Fruit fly (Drosophila melanogaster) whole organism, wandering third instar larva: ENCODE measurements around the gene Sox102F.

ENCODE experiments used
- Dfd ChIP-seq: fragments of >200 bp; optimal IDR thresholded peaks from 2 replicates; lab custom pipeline; 2017; ENCODE audit warnings: missing biosample characterization, missing genetic modification characterization
- Dif ChIP-seq: fragments of 200-275, 200-300 bp; sonication (Bioruptor generic); optimal IDR thresholded peaks from 2 replicates; lab custom pipeline; 2018; ENCODE audit warnings: missing biosample characterization, missing genetic modification characterization; ENCODE audit not compliant: partially characterized antibody
- Hr83 ChIP-seq: fragments of 200-300 bp; sonication (Bioruptor generic); optimal IDR thresholded peaks from 2 replicates; lab custom pipeline; 2016; ENCODE audit warnings: missing biosample characterization, mild to moderate bottlenecking, missing genetic modification characterization, moderate library complexity; ENCODE audit not compliant: poor library complexity, severe bottlenecking
- Jra ChIP-seq: sonication (Bioruptor generic); optimal IDR thresholded peaks from 2 replicates; lab custom pipeline; 2016; ENCODE audit warnings: missing biosample characterization, missing genetic modification characterization
- Rel ChIP-seq, 2 experiments: fragments of 200-800 bp; sonication (Bioruptor generic) in 1 of 2; optimal IDR thresholded peaks; 2 replicates in 1 of 2; 3 replicates in 1 of 2; lab custom pipeline; 2016 to 2019; ENCODE audit warnings: mild to moderate bottlenecking in 2 of 2, missing biosample characterization in 2 of 2, missing genetic modification characterization in 2 of 2, moderate library complexity in 1 of 2
- br ChIP-seq: fragments of 200-800 bp; sonication (Bioruptor generic); optimal IDR thresholded peaks from 2 replicates; lab custom pipeline; 2016; ENCODE audit warnings: missing biosample characterization, missing genetic modification characterization
- dl ChIP-seq, 2 experiments: fragments of 175-275, 200-275 bp in 1 of 2; fragments of 200-275 bp in 1 of 2; sonication (Bioruptor generic); optimal IDR thresholded peaks; lab custom pipeline; 2018; ENCODE audit warnings: mild to moderate bottlenecking in 2 of 2, missing biosample characterization in 2 of 2, missing genetic modification characterization in 2 of 2, moderate library complexity in 2 of 2; ENCODE audit not compliant: partially characterized antibody in 2 of 2, insufficient read depth in 1 of 2
- dsf ChIP-seq: sonication (Bioruptor generic); optimal IDR thresholded peaks from 2 replicates; lab custom pipeline; 2016; ENCODE audit warnings: missing biosample characterization, missing genetic modification characterization, borderline replicate concordance
- fru ChIP-seq: fragments of 200-800 bp; sonication (Bioruptor generic); optimal IDR thresholded peaks from 3 replicates; lab custom pipeline; 2016; ENCODE audit warnings: missing biosample characterization, mild to moderate bottlenecking, missing genetic modification characterization
- h ChIP-seq: fragments of 200-800 bp; sonication (Bioruptor generic); optimal IDR thresholded peaks from 3 replicates; lab custom pipeline; 2016; ENCODE audit warnings: missing biosample characterization, mild to moderate bottlenecking, missing genetic modification characterization
- pan ChIP-seq: fragments of >200 bp; optimal IDR thresholded peaks from 2 replicates; lab custom pipeline; 2017
- psq ChIP-seq: fragments of 200-800 bp; sonication (Bioruptor generic); optimal IDR thresholded peaks from 3 replicates; lab custom pipeline; 2017; ENCODE audit warnings: missing biosample characterization, mild to moderate bottlenecking, missing genetic modification characterization, moderate library complexity
- usp ChIP-seq: fragments of >200 bp; optimal IDR thresholded peaks from 2 replicates; lab custom pipeline; 2017; ENCODE audit warnings: missing biosample characterization, missing genetic modification characterization

DNA sequence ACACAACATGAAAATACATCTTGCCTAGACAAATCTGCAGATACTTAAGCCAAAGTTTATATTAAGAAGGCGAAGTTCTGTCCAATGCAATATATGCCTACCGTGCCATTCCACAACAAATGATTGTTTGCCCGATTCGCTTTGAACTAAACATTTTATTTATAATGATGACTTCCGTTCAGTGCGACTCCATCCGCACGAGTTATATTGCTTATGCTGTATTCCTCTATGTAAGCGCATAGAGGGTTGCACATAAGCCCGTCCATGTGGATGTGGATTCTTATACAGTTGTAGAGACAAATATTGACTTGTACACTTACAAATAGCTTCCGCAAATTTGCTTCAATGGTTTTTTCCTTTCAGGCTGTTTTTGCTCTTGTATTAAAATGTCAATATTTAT, 10.2 kb downstream of the Sox102F start:
- TF ChIP-seq h (GFP tag; lab: Kevin White, UChicago) (no peak), psq (GFP tag; lab: Kevin White, UChicago) (no peak), dl (GFP tag; optimal IDR thresholded peaks at IDR 0.05; lab: Kevin White, UChicago; ENCODE audit: insufficient read depth in 1 of 2, partially characterized antibody in 2 of 2) (no peak), fru (GFP tag; lab: Kevin White, UChicago) (no peak), br (GFP tag; lab: Kevin White, UChicago) (no peak), Dif (GFP tag; lab: Kevin White, UChicago) (no peak), dsf (GFP tag; lab: Kevin White, UChicago) (no peak), Rel (GFP tag; optimal IDR thresholded peaks at IDR 0.05; lab: Kevin White, UChicago) (no peak), Rel (tag; optimal IDR thresholded peaks at IDR 0.05; lab: Kevin White, UChicago) (no peak), pan (lab: Kevin White, UChicago) (no peak), Jra (GFP tag; lab: Kevin White, UChicago) (no peak), Hr83 (no peak), Dfd (GFP tag; lab: Kevin White, UChicago) (no peak), usp (GFP tag; lab: Kevin White, UChicago) (no peak)
